Worm (Caenorhabditis elegans): ENCODE measurements around the gene hrde-1.

Gene hrde-1

ce11 chrIII:4170903-4171377 is 5.0 kb downstream of the hrde-1 start, which contains the start of the genes rnf-121 and C16C10.4 (continued):
- TF ChIP-seq vab-15 (tag; optimal IDR thresholded peaks at IDR 0.05) (no peak), ama-1 (optimal IDR thresholded peaks at IDR 0.05) (no peak), nhr-11 (tag; optimal IDR thresholded peaks at IDR 0.05) (no peak), ceh-63 (GFP tag; optimal IDR thresholded peaks at IDR 0.05) (no peak), egl-27 (tag; optimal IDR thresholded peaks at IDR 0.05) (no peak), sox-4 (tag; optimal IDR thresholded peaks at IDR 0.05) (no peak), irx-1 (tag; optimal IDR thresholded peaks at IDR 0.05) (peak; percentile 58), efl-1 (optimal IDR thresholded peaks at IDR 0.05) (peak; percentile 49 to 74), efl-1 (GFP tag; optimal IDR thresholded peaks at IDR 0.05 in 1 of 2) (peak; percentile 66 to 98), ceh-88 (GFP tag; IDR thresholded peaks at IDR 0.05) (no peak), snu-23 (GFP tag; optimal IDR thresholded peaks at IDR 0.05) (peak; percentile 75), efl-3 (GFP tag; optimal IDR thresholded peaks at IDR 0.05) (peak; percentile 14), sptf-1 (tag; optimal IDR thresholded peaks at IDR 0.05) (no peak), nhr-237 (tag; optimal IDR thresholded peaks at IDR 0.05) (no peak), lir-3 (tag; optimal IDR thresholded peaks at IDR 0.05; ENCODE audit: poor library complexity) (no peak), fkh-10 (GFP tag; optimal IDR thresholded peaks at IDR 0.05) (no peak), tlp-1 (tag; optimal IDR thresholded peaks at IDR 0.05) (no peak), mep-1 (tag; optimal IDR thresholded peaks at IDR 0.05) (peak; percentile 74), lin-35 (GFP tag; optimal IDR thresholded peaks at IDR 0.05) (peak in 1 of 2 experiments; percentile 72), C16A3.4 (tag; optimal IDR thresholded peaks at IDR 0.05) (peak; percentile 58), nhr-90 (tag; optimal IDR thresholded peaks at IDR 0.05; ENCODE audit: poor library complexity) (peak; percentile 79), dsc-1 (tag; optimal IDR thresholded peaks at IDR 0.05) (peak; percentile 78), nhr-85 (tag) (peak; percentile 81), skn-1 (tag; optimal IDR thresholded peaks at IDR 0.05) (peak; percentile 46), elt-3 (tag; optimal IDR thresholded peaks at IDR 0.05) (peak in 1 of 6 experiments; percentile 50), lin-15B (tag; optimal IDR thresholded peaks at IDR 0.05) (peak; percentile 61), unc-86 (tag; optimal IDR thresholded peaks at IDR 0.05) (peak; percentile 42), fkh-8 (tag; optimal IDR thresholded peaks at IDR 0.05) (peak; percentile 40), pqm-1 (tag; optimal IDR thresholded peaks at IDR 0.05) (no peak), nhr-77 (tag; optimal IDR thresholded peaks at IDR 0.05) (no peak), hlh-4 (tag; optimal IDR thresholded peaks at IDR 0.05) (no peak), ceh-90 (tag; optimal IDR thresholded peaks at IDR 0.05) (no peak), xbp-1 (tag; optimal IDR thresholded peaks at IDR 0.05) (peak; percentile 82)

- TF ChIP-seq alr-1 (tag; optimal IDR thresholded peaks at IDR 0.05; ENCODE audit: borderline replicate concordance), result no peak
These were observed 7.3 kb downstream of the hrde-1 start, which contains the start of gene ccdc-55 for ce11 chrIII:4168665-4169064. Gene ccdc-55 (minus strand): TSS chrIII:4168765.

ce11 chrIII:4166745-4167144 is 9.2 kb downstream of the hrde-1 start, which contains the start of gene rnf-5:
Gene rnf-5 (minus strand): TSS chrIII:4166845.
- TF ChIP-seq hpl-2 (GFP tag; optimal IDR thresholded peaks at IDR 0.05), result no peak
- TF ChIP-seq unc-98 (GFP tag; IDR thresholded peaks at IDR 0.05), result no peak
- TF ChIP-seq lin-39 (tag; optimal IDR thresholded peaks at IDR 0.05), result no peak
- TF ChIP-seq nhr-28 (tag; optimal IDR thresholded peaks at IDR 0.05), result no peak
- TF ChIP-seq elt-2 (tag; optimal IDR thresholded peaks at IDR 0.05), result no peak
- TF ChIP-seq ces-1 (GFP tag; optimal IDR thresholded peaks at IDR 0.05), result no peak

ce11 chrIII:4164071-4164470 is 11.9 kb downstream of the hrde-1 start, which contains the start of gene C16C10.8:
Gene C16C10.8 (minus strand): TSS chrIII:4164171.
- no peak for TF ChIP-seq ceh-8 (GFP tag; optimal IDR thresholded peaks at IDR 0.05)
- TF ChIP-seq fkh-4 (tag; optimal IDR thresholded peaks at IDR 0.05; ENCODE audit: borderline replicate concordance), result no peak
- TF ChIP-seq mep-1 (tag; optimal IDR thresholded peaks at IDR 0.05), result no peak
- TF ChIP-seq lsy-2 (tag; optimal IDR thresholded peaks at IDR 0.05), result no peak
- no peak for TF ChIP-seq lin-15B (tag; optimal IDR thresholded peaks at IDR 0.05)
- no peak for TF ChIP-seq blmp-1 (tag; optimal IDR thresholded peaks at IDR 0.05)
- no peak for TF ChIP-seq ceh-63 (GFP tag; optimal IDR thresholded peaks at IDR 0.05)
- no peak for TF ChIP-seq nhr-11 (tag; optimal IDR thresholded peaks at IDR 0.05)
- no peak for TF ChIP-seq fos-1 (tag; optimal IDR thresholded peaks at IDR 0.05)
- TF ChIP-seq unc-30 (tag; optimal IDR thresholded peaks at IDR 0.05), result no peak
- no peak for TF ChIP-seq lin-14 (GFP tag; optimal IDR thresholded peaks at IDR 0.05)
- TF ChIP-seq pqm-1 (tag; optimal IDR thresholded peaks at IDR 0.05), result no peak
- TF ChIP-seq ets-5 (GFP tag; IDR thresholded peaks at IDR 0.05), result no peak

All from whole organism, L1 larva.